Fruit fly (Drosophila melanogaster): ENCODE results near the gene Rbsn-5.

DNA sequence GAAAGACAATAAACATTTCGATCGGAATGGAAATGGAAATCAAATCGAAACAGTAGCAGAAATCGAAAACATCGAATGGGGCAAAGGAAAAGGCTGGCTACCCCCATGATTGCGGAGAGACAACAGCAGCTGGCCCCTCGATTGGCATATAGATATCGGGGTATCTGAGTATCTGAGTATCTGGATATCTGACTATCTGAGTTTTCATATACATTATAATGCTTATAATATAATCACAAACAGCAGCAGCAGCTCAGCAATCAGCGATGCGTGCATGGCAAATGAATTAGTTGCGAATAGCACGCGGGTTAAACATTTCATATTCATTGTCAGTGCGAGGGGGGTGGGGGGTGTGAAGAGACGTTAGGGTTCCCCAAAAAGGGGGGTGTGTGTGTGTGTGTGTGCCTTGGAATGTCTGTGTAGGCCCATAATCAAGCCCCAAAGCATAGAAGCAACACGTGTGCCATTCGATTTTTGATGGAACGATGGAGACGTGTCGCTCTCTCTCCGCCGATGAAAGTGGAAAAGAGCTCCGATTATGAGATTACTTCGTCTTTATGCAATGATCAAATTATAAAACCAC is 11.1 kb downstream of the Rbsn-5 start:
- TF ChIP-seq CG3407 (GFP tag; optimal IDR thresholded peaks at IDR 0.05) (no peak), CG8281 (tag; optimal IDR thresholded peaks at IDR 0.05) (no peak), CG5245 (GFP tag; optimal IDR thresholded peaks at IDR 0.05) (no peak), h (optimal IDR thresholded peaks at IDR 0.05) (no peak)

Data from whole organism, embryonic.